Fruit fly (Drosophila melanogaster) whole organism, embryonic: Measurements from ENCODE around the gene CG6006.

Experiments used
- BtbVII ChIP-seq: fragments of 200-800 bp; sonication (Bioruptor generic); optimal IDR thresholded peaks from 3 replicates; lab custom pipeline; 2017; ENCODE audit warnings: missing biosample characterization, mild to moderate bottlenecking, missing genetic modification characterization
- Bteb2 ChIP-seq: fragments of 200-800 bp; sonication (Bioruptor generic); optimal IDR thresholded peaks from 2 replicates; lab custom pipeline; 2016; ENCODE audit warnings: missing biosample characterization, missing genetic modification characterization
- CG1024 ChIP-seq: fragments of 200-800 bp; sonication (Bioruptor generic); IDR thresholded peaks from 2 replicates; pipeline ENCODE4 v1.3.6; 2022; ENCODE audit warnings: missing biosample characterization, missing genetic modification characterization
- CG10321 ChIP-seq: fragments of 200-800 bp; sonication (Bioruptor generic); IDR thresholded peaks from 2 replicates; pipeline ENCODE4 v1.3.6; 2022; ENCODE audit warnings: missing biosample characterization, missing genetic modification characterization
- CG10979 ChIP-seq: fragments of 200-800 bp; sonication (Bioruptor generic); optimal IDR thresholded peaks from 2 replicates; lab custom pipeline; 2018; ENCODE audit warnings: missing biosample characterization, mild to moderate bottlenecking, missing genetic modification characterization, moderate library complexity
- CG11695 ChIP-seq: fragments of 200-800 bp; sonication (Bioruptor generic); IDR thresholded peaks from 3 replicates; pipeline ENCODE4 v1.3.6; 2022; ENCODE audit warnings: missing biosample characterization, missing genetic modification characterization
- CG12155 ChIP-seq: fragments of 200-800 bp; sonication (Bioruptor generic); optimal IDR thresholded peaks from 3 replicates; lab custom pipeline; 2016; ENCODE audit warnings: missing biosample characterization, missing genetic modification characterization
- CG13424 ChIP-seq: fragments of 200-800 bp; sonication (Bioruptor generic); optimal IDR thresholded peaks from 2 replicates; lab custom pipeline; 2019; ENCODE audit warnings: missing biosample characterization, mild to moderate bottlenecking, missing genetic modification characterization, moderate library complexity
- CG13894 ChIP-seq: fragments of 200-800 bp; sonication (Bioruptor generic); optimal IDR thresholded peaks from 3 replicates; lab custom pipeline; 2018; ENCODE audit warnings: missing biosample characterization, mild to moderate bottlenecking, missing genetic modification characterization, moderate library complexity
- CG1529 ChIP-seq: fragments of 200-800 bp; sonication (Bioruptor generic); optimal IDR thresholded peaks from 3 replicates; lab custom pipeline; 2018; ENCODE audit warnings: missing biosample characterization, missing genetic modification characterization
- CG1647 ChIP-seq: fragments of 200-800 bp; sonication (Bioruptor generic); optimal IDR thresholded peaks from 3 replicates; lab custom pipeline; 2016; ENCODE audit warnings: missing biosample characterization, missing genetic modification characterization
- CG17186 ChIP-seq: fragments of 200-800 bp; sonication (Bioruptor generic); optimal IDR thresholded peaks from 3 replicates; lab custom pipeline; 2017; ENCODE audit warnings: missing biosample characterization, missing genetic modification reagents, missing genetic modification characterization
- CG1792 ChIP-seq: fragments of 200-800 bp; sonication (Bioruptor generic); optimal IDR thresholded peaks from 2 replicates; lab custom pipeline; 2016; ENCODE audit warnings: missing biosample characterization, missing genetic modification characterization
- CG18011 ChIP-seq: fragments of 200-800 bp; sonication (Bioruptor generic); optimal IDR thresholded peaks from 2 replicates; lab custom pipeline; 2017; ENCODE audit warnings: missing biosample characterization, missing genetic modification characterization, mild to moderate bottlenecking, moderate library complexity, missing genotype
- CG2199 ChIP-seq: fragments of 200-800 bp; sonication (Bioruptor generic); IDR thresholded peaks from 3 replicates; pipeline ENCODE4 v1.3.6; 2022; ENCODE audit warnings: missing biosample characterization, missing genetic modification characterization
- CG32772 ChIP-seq: fragments of 200-800 bp; sonication (Bioruptor generic); IDR thresholded peaks from 2 replicates; pipeline ENCODE4 v1.3.6; 2022; ENCODE audit warnings: missing biosample characterization, missing genetic modification characterization
- CG6272 ChIP-seq: fragments of 200-800 bp; sonication (Bioruptor generic); IDR thresholded peaks from 2 replicates; pipeline ENCODE4 v1.3.6; 2022; ENCODE audit warnings: missing biosample characterization, missing genetic modification characterization
- CG6654 ChIP-seq: fragments of 200-800 bp; sonication (Bioruptor generic); optimal IDR thresholded peaks from 2 replicates; lab custom pipeline; 2017; ENCODE audit warnings: missing biosample characterization, mild to moderate bottlenecking, missing genetic modification characterization
- CG7839 ChIP-seq: fragments of 200-800 bp; sonication (Bioruptor generic); optimal IDR thresholded peaks from 3 replicates; lab custom pipeline; 2018; ENCODE audit warnings: missing biosample characterization, mild to moderate bottlenecking, missing genetic modification characterization, moderate library complexity
- CG8359 ChIP-seq: fragments of 200-800 bp; sonication (Bioruptor generic); optimal IDR thresholded peaks from 2 replicates; lab custom pipeline; 2017; ENCODE audit warnings: missing biosample characterization, mild to moderate bottlenecking, missing genetic modification characterization, borderline replicate concordance
- D ChIP-seq, 2 experiments: fragments of 200-800 bp in 1 of 2; fragments of >200 bp in 1 of 2; sonication (Bioruptor generic) in 1 of 2; optimal IDR thresholded peaks; 2 replicates in 1 of 2; 3 replicates in 1 of 2; lab custom pipeline; 2017; ENCODE audit warnings: mild to moderate bottlenecking in 1 of 2, missing biosample characterization in 1 of 2, missing genetic modification characterization in 1 of 2, missing genetic modification reagents in 1 of 2
- Doc2 ChIP-seq: fragments of 200-800 bp; sonication (Bioruptor generic); IDR thresholded peaks from 2 replicates; pipeline ENCODE4 v1.3.6; 2022; ENCODE audit warnings: missing biosample characterization, missing genetic modification characterization
- Gsc ChIP-seq: fragments of 200-800 bp; sonication (Bioruptor generic); IDR thresholded peaks from 2 replicates; pipeline ENCODE4 v1.3.6; 2022; ENCODE audit warnings: missing biosample characterization, missing genetic modification characterization
- Hr51 ChIP-seq, 2 experiments: fragments of 200-800 bp; sonication (Bioruptor generic); optimal IDR thresholded peaks; 2 replicates in 1 of 2; 3 replicates in 1 of 2; lab custom pipeline; 2016 to 2018; ENCODE audit warnings: missing biosample characterization in 2 of 2, missing genetic modification characterization in 2 of 2, mild to moderate bottlenecking in 1 of 2, moderate library complexity in 1 of 2
- Med ChIP-seq: fragments of 200-800 bp; sonication (Bioruptor generic); peaks from one replicate; lab custom pipeline; 2016; ENCODE audit warnings: missing biosample characterization, missing genetic modification characterization, mild to moderate bottlenecking, inconsistent platforms, moderate library complexity
- Mrtf ChIP-seq: fragments of 200-800 bp; sonication (Bioruptor generic); IDR thresholded peaks from 3 replicates; pipeline ENCODE4 v1.3.6; 2022; ENCODE audit warnings: missing biosample characterization, missing genetic modification characterization
- Myb ChIP-seq: fragments of 200-800 bp; sonication (Bioruptor generic); optimal IDR thresholded peaks from 2 replicates; lab custom pipeline; 2016; ENCODE audit warnings: missing biosample characterization, missing genetic modification characterization
- NfI ChIP-seq: fragments of 200-800 bp; sonication (Bioruptor generic); optimal IDR thresholded peaks from 3 replicates; lab custom pipeline; 2018; ENCODE audit warnings: missing biosample characterization, mild to moderate bottlenecking, missing genetic modification characterization, moderate library complexity
- Optix ChIP-seq: fragments of 200-800 bp; sonication (Bioruptor generic); IDR thresholded peaks from 3 replicates; pipeline ENCODE4 v1.3.6; 2022; ENCODE audit warnings: missing biosample characterization, missing genetic modification characterization
- ash1 ChIP-seq: fragments of 200-800 bp; sonication (Bioruptor generic); optimal IDR thresholded peaks from 2 replicates; lab custom pipeline; 2018; ENCODE audit warnings: missing biosample characterization, mild to moderate bottlenecking, missing genetic modification characterization
- chinmo ChIP-seq: fragments of 200-800 bp; sonication (Bioruptor generic); IDR thresholded peaks from 4 replicates; pipeline ENCODE4 v1.3.6; 2022; ENCODE audit warnings: missing biosample characterization, missing genetic modification characterization; ENCODE audit not compliant: partially characterized antibody
- crp ChIP-seq, 2 experiments: fragments of 200-800 bp; sonication (Bioruptor generic); optimal IDR thresholded peaks; 2 replicates in 1 of 2; 3 replicates in 1 of 2; lab custom pipeline; 2017; ENCODE audit warnings: missing biosample characterization in 2 of 2, missing genetic modification characterization in 2 of 2, mild to moderate bottlenecking in 1 of 2, moderate library complexity in 1 of 2
- dm ChIP-seq: fragments of 200-800 bp; sonication (Bioruptor generic); optimal IDR thresholded peaks from 3 replicates; lab custom pipeline; 2016; ENCODE audit warnings: missing biosample characterization, missing genetic modification characterization
- dysf ChIP-seq: fragments of 200-800 bp; sonication (Bioruptor generic); IDR thresholded peaks from 3 replicates; pipeline ENCODE4 v1.3.6; 2022; ENCODE audit warnings: missing biosample characterization, missing genetic modification characterization
- fd96Cb ChIP-seq: fragments of 200-800 bp; sonication (Bioruptor generic); optimal IDR thresholded peaks from 2 replicates; lab custom pipeline; 2018; ENCODE audit warnings: missing biosample characterization, mild to moderate bottlenecking, missing genetic modification characterization, moderate library complexity
- her ChIP-seq: fragments of 200-800 bp; sonication (Bioruptor generic); optimal IDR thresholded peaks from 2 replicates; lab custom pipeline; 2016; ENCODE audit warnings: missing biosample characterization, missing genetic modification characterization
- hkb ChIP-seq, 2 experiments: fragments of 200-800 bp in 1 of 2; fragments of >200 bp in 1 of 2; sonication (Bioruptor generic) in 1 of 2; IDR thresholded peaks in 1 of 2; optimal IDR thresholded peaks in 1 of 2; 2 replicates each; pipeline versions ENCODE4 v1.3.6 to Lab custom; 2017 to 2022; ENCODE audit warnings: missing biosample characterization in 1 of 2, missing genetic modification characterization in 1 of 2
- nau ChIP-seq: fragments of 200-800 bp; sonication (Bioruptor generic); optimal IDR thresholded peaks from 3 replicates; lab custom pipeline; 2017; ENCODE audit warnings: missing biosample characterization, mild to moderate bottlenecking, missing genetic modification characterization, missing genetic modification reagents
- nerfin-2 ChIP-seq: fragments of 200-800 bp; sonication (Bioruptor generic); IDR thresholded peaks from 2 replicates; pipeline ENCODE4 v1.3.6; 2022; ENCODE audit warnings: missing biosample characterization, missing genetic modification characterization; ENCODE audit not compliant: partially characterized antibody
- nom ChIP-seq: fragments of 200-800 bp; sonication (Bioruptor generic); optimal IDR thresholded peaks from 2 replicates; lab custom pipeline; 2017; ENCODE audit warnings: missing biosample characterization, missing genetic modification characterization, mild to moderate bottlenecking, moderate library complexity, missing genetic modification reagents
- seq ChIP-seq: fragments of 200-800 bp; sonication (Bioruptor generic); IDR thresholded peaks from 2 replicates; pipeline ENCODE4 v1.3.6; 2022; ENCODE audit warnings: missing biosample characterization, missing genetic modification characterization
- sr ChIP-seq: fragments of 200-800 bp; sonication (Bioruptor generic); IDR thresholded peaks from 3 replicates; pipeline ENCODE4 v1.3.6; 2022; ENCODE audit warnings: missing biosample characterization, missing genetic modification characterization
- stwl ChIP-seq: fragments of 200-800 bp; sonication (Bioruptor generic); optimal IDR thresholded peaks from 3 replicates; lab custom pipeline; 2018; ENCODE audit warnings: missing biosample characterization, mild to moderate bottlenecking, missing genetic modification characterization, moderate library complexity
- tio ChIP-seq: fragments of 200-800 bp; sonication (Bioruptor generic); optimal IDR thresholded peaks from 2 replicates; lab custom pipeline; 2017; ENCODE audit warnings: missing biosample characterization, missing genetic modification characterization, inconsistent platforms
- tx ChIP-seq: fragments of 200-800 bp; sonication (Bioruptor generic); optimal IDR thresholded peaks from 2 replicates; lab custom pipeline; 2016; ENCODE audit warnings: missing biosample characterization, missing genetic modification characterization
- z ChIP-seq: fragments of 200-800 bp; sonication (Bioruptor generic); IDR thresholded peaks from 3 replicates; pipeline ENCODE4 v1.3.6; 2022; ENCODE audit warnings: missing biosample characterization, missing genetic modification characterization
- zfh1 ChIP-seq: fragments of 200-800 bp; sonication (Bioruptor generic); IDR thresholded peaks from 3 replicates; pipeline ENCODE4 v1.3.6; 2022; ENCODE audit warnings: missing biosample characterization, missing genetic modification characterization

The CG6006 gene

DNA sequence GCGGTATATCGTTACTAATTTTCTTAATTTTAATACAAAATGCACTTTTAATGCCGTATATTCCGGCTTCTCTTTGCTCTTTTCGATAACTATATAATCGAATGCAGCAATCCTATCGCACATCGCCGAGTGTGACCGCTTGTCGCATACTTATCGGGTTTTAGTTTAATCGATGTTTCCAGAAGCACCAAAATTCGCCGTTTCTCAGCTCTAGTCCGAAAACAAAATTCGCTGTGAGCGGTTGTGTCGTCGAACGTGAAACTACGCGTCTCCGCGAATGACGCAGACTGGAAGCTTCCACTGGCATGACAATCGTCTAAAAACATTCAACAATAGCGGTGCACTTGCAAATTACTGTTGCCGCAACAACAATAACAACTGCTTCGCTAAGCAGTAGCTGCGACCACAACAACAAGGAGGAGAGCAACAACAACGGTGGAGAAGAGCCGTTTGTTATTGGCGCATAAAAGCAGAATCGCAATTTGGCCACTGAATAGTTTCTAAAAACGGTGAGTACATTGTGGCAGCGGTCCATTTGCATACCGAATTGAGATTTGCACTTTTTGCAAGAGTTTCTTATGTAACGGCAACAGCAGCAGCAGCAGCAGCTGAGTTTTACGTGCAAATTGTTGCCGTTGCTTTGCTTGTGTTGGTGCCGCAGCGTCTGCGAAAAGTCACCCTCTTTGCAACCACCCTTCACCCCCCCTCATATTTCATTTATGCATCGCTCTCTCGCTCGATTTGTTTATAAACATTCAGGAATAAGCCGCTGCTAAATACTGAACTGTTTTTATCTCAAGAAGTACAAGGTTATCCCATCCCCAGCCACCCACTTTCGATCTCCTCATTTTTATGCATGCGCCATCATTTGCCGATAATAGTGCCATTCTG is 32.3 kb downstream of the CG6006 start, which contains the start of gene sra (continued):
- TF ChIP-seq CG13424 (tag; lab: Kevin White, UChicago): peak; percentile 29
- no peak for TF ChIP-seq CG32772 (GFP tag; lab: Robert Waterston, UW)
- TF ChIP-seq CG8359 (GFP tag; lab: Kevin White, UChicago): no peak
- TF ChIP-seq Optix: no peak
- TF ChIP-seq CG1529 (GFP tag; lab: Kevin White, UChicago): no peak
- no peak for TF ChIP-seq CG6654 (GFP tag; lab: Kevin White, UChicago)
- TF ChIP-seq chinmo (GFP tag; lab: Robert Waterston, UW): peak; percentile 98
- no peak for TF ChIP-seq CG12155 (GFP tag; lab: Kevin White, UChicago)
- peak; percentile 47 for TF ChIP-seq dm (GFP tag; lab: Kevin White, UChicago)
- TF ChIP-seq crp (GFP tag; optimal IDR thresholded peaks at IDR 0.05; lab: Kevin White, UChicago): no peak
- peak; percentile 45 for TF ChIP-seq ash1 (GFP tag; lab: Kevin White, UChicago)
- no peak for TF ChIP-seq Doc2 (GFP tag; lab: Robert Waterston, UW)
- TF ChIP-seq stwl (tag; lab: Kevin White, UChicago): peak; percentile 97
- no peak for TF ChIP-seq zfh1
- TF ChIP-seq CG10979: peak; percentile 13
- no peak for TF ChIP-seq BtbVII (GFP tag; lab: Kevin White, UChicago)
- TF ChIP-seq Hr51 (GFP tag; optimal IDR thresholded peaks at IDR 0.05; lab: Kevin White, UChicago): peak in 1 of 2 experiments; percentile 0
- TF ChIP-seq Gsc (GFP tag; lab: Robert Waterston, UW): no peak
- no peak for TF ChIP-seq nau (GFP tag; lab: Kevin White, UChicago)
- 0 out of 3 replicates have a peak, but pooled peaks have one; percentile 17 for TF ChIP-seq sr (GFP tag; lab: Robert Waterston, UW)
- TF ChIP-seq fd96Cb (tag; lab: Kevin White, UChicago): no peak
- peak; percentile 61 for TF ChIP-seq her (GFP tag; lab: Kevin White, UChicago)
- peak; percentile 65 for TF ChIP-seq hkb (optimal IDR thresholded peaks at IDR 0.05; lab: Kevin White, UChicago)
- TF ChIP-seq hkb (GFP tag; IDR thresholded peaks at IDR 0.05; lab: Robert Waterston, UW): peak; percentile 18; the same call in 1 of the 2 replicates
- no peak for TF ChIP-seq CG11695 (GFP tag; lab: Robert Waterston, UW)
- peak; percentile 97 for TF ChIP-seq nerfin-2 (GFP tag; lab: Robert Waterston, UW)
- no peak for TF ChIP-seq D (optimal IDR thresholded peaks at IDR 0.05; lab: Kevin White, UChicago)
- TF ChIP-seq D (GFP tag; optimal IDR thresholded peaks at IDR 0.05; lab: Kevin White, UChicago): no peak
- no peak for TF ChIP-seq CG1792 (GFP tag; lab: Kevin White, UChicago)
- TF ChIP-seq Bteb2 (GFP tag; lab: Kevin White, UChicago): peak; percentile 22
- peak; percentile 37; the same call in 1 of the 2 replicates for TF ChIP-seq CG10321
- TF ChIP-seq CG1024 (GFP tag; lab: Robert Waterston, UW): no peak
- no peak for TF ChIP-seq dysf
- TF ChIP-seq nom (GFP tag; lab: Kevin White, UChicago): peak; percentile 71
- peak; percentile 54 for TF ChIP-seq Myb (GFP tag; lab: Kevin White, UChicago)
- TF ChIP-seq Mrtf (GFP tag; lab: Robert Waterston, UW): no peak
- peak; percentile 16 for TF ChIP-seq tx (GFP tag; lab: Kevin White, UChicago)
- peak; percentile 52 for TF ChIP-seq CG13894
- TF ChIP-seq z (GFP tag; lab: Robert Waterston, UW): no peak
- TF ChIP-seq CG2199 (GFP tag; lab: Robert Waterston, UW): peak; percentile 59; the same call in 2 of the 3 replicates
- TF ChIP-seq CG1647 (GFP tag; lab: Kevin White, UChicago): peak; percentile 35
- TF ChIP-seq CG6272 (GFP tag; lab: Robert Waterston, UW): peak; percentile 21; the same call in 1 of the 2 replicates
- 0 out of 2 replicates have a peak, but pooled peaks have one; percentile 16 for TF ChIP-seq seq (GFP tag; lab: Robert Waterston, UW)
- TF ChIP-seq CG17186 (GFP tag; lab: Kevin White, UChicago): peak; percentile 3
- TF ChIP-seq CG18011 (GFP tag; lab: Kevin White, UChicago): peak; percentile 21
- TF ChIP-seq CG7839 (tag; lab: Kevin White, UChicago): peak; percentile 33
- peak; percentile 94 for TF ChIP-seq Med (GFP tag; lab: Kevin White, UChicago)
- no peak for TF ChIP-seq tio (GFP tag; lab: Kevin White, UChicago)
- TF ChIP-seq NfI (GFP tag; lab: Kevin White, UChicago): peak; percentile 38
